Fruit fly (Drosophila melanogaster): ENCODE data around the gene CG18764.
A peak's percentile ranks its signal among the peaks of the same experiment; 100 is the strongest.

Gene CG18764

DNA sequence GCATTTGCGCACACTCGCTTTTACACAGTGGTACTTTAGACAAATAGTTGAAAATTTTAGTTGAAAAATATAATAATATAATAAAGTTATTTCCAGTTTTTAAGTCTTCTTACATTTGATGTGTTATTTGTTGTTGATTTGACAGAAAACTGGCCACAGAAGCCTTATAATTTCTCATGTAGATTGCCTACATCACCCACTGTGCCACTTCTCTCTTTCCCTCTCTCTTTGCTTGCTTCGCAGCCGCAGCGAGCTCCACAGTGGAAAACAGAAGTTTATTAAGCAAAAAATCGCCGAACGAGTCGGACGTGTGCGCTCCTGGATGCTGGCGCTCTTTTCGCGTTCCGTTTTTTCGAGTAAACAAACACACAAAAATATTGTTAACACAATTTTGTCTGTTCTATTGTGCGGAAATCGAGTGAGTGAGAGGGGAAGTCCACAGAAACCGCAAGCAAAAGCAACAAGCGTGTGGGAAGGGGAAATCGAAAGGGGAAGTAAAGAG lies 29.2 kb downstream of the CG18764 start, which contains the start of gene CG42327 (continued):
- TF ChIP-seq wek (GFP tag; optimal IDR thresholded peaks at IDR 0.05) (peak; percentile 60), CG17359 (tag; optimal IDR thresholded peaks at IDR 0.05) (peak; percentile 96), Doc3 (GFP tag; IDR thresholded peaks at IDR 0.05; ENCODE audit: partially characterized antibody) (no peak), ttk (GFP tag; IDR thresholded peaks at IDR 0.05) (peak; percentile 93), gsb (GFP tag; IDR thresholded peaks at IDR 0.05) (peak; percentile 79), Dp (GFP tag; optimal IDR thresholded peaks at IDR 0.05) (peak; percentile 2), Nf-YA (GFP tag; IDR thresholded peaks at IDR 0.05) (peak; percentile 96), gcm (GFP tag; optimal IDR thresholded peaks at IDR 0.05) (peak; percentile 96), Bgb (GFP tag; IDR thresholded peaks at IDR 0.05; ENCODE audit: partially characterized antibody) (peak; percentile 50), CG3726 (GFP tag; IDR thresholded peaks at IDR 0.05) (peak; percentile 93), trem (tag; optimal IDR thresholded peaks at IDR 0.05) (peak; percentile 91), otp (GFP tag; IDR thresholded peaks at IDR 0.05) (peak; percentile 97), twi (tag; optimal IDR thresholded peaks at IDR 0.05) (peak; percentile 72), CG15514 (GFP tag; optimal IDR thresholded peaks at IDR 0.05) (peak; percentile 84), Six4 (GFP tag; optimal IDR thresholded peaks at IDR 0.05) (peak; percentile 88), CG8944 (GFP tag; optimal IDR thresholded peaks at IDR 0.05) (peak; percentile 81), ab (GFP tag; optimal IDR thresholded peaks at IDR 0.05) (no peak), CG18262 (tag; optimal IDR thresholded peaks at IDR 0.05) (peak; percentile 97), CG13775 (GFP tag; optimal IDR thresholded peaks at IDR 0.05) (peak; percentile 92), Nf-YB (GFP tag; optimal IDR thresholded peaks at IDR 0.05) (peak; percentile 80), crol (GFP tag; IDR thresholded peaks at IDR 0.05) (peak; percentile 77), Dref (GFP tag; IDR thresholded peaks at IDR 0.05) (no peak), bowl (GFP tag; IDR thresholded peaks at IDR 0.05) (peak; percentile 83), CG1792 (GFP tag; optimal IDR thresholded peaks at IDR 0.05) (peak; percentile 65), fru (optimal IDR thresholded peaks at IDR 0.05) (no peak), CG3407 (GFP tag; optimal IDR thresholded peaks at IDR 0.05) (peak; percentile 95), Deaf1 (tag; optimal IDR thresholded peaks at IDR 0.05) (peak; percentile 72), vvl (GFP tag; IDR thresholded peaks at IDR 0.05) (peak; percentile 98), CG4360 (GFP tag; IDR thresholded peaks at IDR 0.05) (peak; percentile 83), CG8089 (GFP tag; optimal IDR thresholded peaks at IDR 0.05) (peak; percentile 60), CG10959 (GFP tag; IDR thresholded peaks at IDR 0.05) (peak; percentile 95), eve (GFP tag; optimal IDR thresholded peaks at IDR 0.05) (peak in 1 of 2 experiments; percentile 80), CG13296 (GFP tag; optimal IDR thresholded peaks at IDR 0.05) (peak; percentile 87), ase (GFP tag; IDR thresholded peaks at IDR 0.05) (peak; percentile 97), Hand (GFP tag; optimal IDR thresholded peaks at IDR 0.05) (peak; percentile 66), NK7.1 (GFP tag; optimal IDR thresholded peaks at IDR 0.05) (peak; percentile 64), CG17361 (GFP tag; IDR thresholded peaks at IDR 0.05) (peak; percentile 93), CG31388 (GFP tag; optimal IDR thresholded peaks at IDR 0.05) (peak; percentile 76), seq (GFP tag; IDR thresholded peaks at IDR 0.05) (peak; percentile 96), CG4328 (GFP tag; optimal IDR thresholded peaks at IDR 0.05) (peak; percentile 73), Atf-2 (GFP tag; optimal IDR thresholded peaks at IDR 0.05) (peak; percentile 82), CG6683 (GFP tag; optimal IDR thresholded peaks at IDR 0.05) (peak; percentile 88), CG7786 (GFP tag; optimal IDR thresholded peaks at IDR 0.05) (peak; percentile 63), dan (GFP tag; IDR thresholded peaks at IDR 0.05) (peak; percentile 73), CG6654 (GFP tag; optimal IDR thresholded peaks at IDR 0.05) (peak; percentile 77), sob (GFP tag; IDR thresholded peaks at IDR 0.05) (peak; percentile 93), crp (GFP tag; optimal IDR thresholded peaks at IDR 0.05) (peak in 1 of 2 experiments; percentile 59), fu2 (GFP tag; optimal IDR thresholded peaks at IDR 0.05) (peak; percentile 65), esg (GFP tag; conservative IDR thresholded peaks at IDR 0.05) (peak; percentile 94), dysf (GFP tag; IDR thresholded peaks at IDR 0.05) (peak; percentile 94), HLH4C (GFP tag; IDR thresholded peaks at IDR 0.05; ENCODE audit: partially characterized antibody) (peak; percentile 41; the same call in 2 of the 3 replicates)
